Fruit fly (Drosophila melanogaster) whole organism, embryonic: ENCODE results near the gene dj-1beta.

ENCODE experiments used
- Antp ChIP-seq: fragments of 200-800 bp; sonication (Bioruptor generic); optimal IDR thresholded peaks from 3 replicates; lab custom pipeline; 2016; ENCODE audit warnings: missing biosample characterization, missing genetic modification characterization
- Awh ChIP-seq: fragments of 200-800 bp; sonication (Bioruptor generic); IDR thresholded peaks from 2 replicates; pipeline ENCODE4, ENCODE4 v1.3.6; 2022; ENCODE audit warnings: missing biosample characterization, missing genetic modification characterization
- CG10209 ChIP-seq: fragments of 200-800 bp; sonication (Bioruptor generic); optimal IDR thresholded peaks from 3 replicates; lab custom pipeline; 2017; ENCODE audit warnings: missing biosample characterization, mild to moderate bottlenecking, missing genetic modification characterization, missing genetic modification reagents
- CG10654 ChIP-seq: fragments of 200-800 bp; sonication (Bioruptor generic); optimal IDR thresholded peaks from 2 replicates; lab custom pipeline; 2016; ENCODE audit warnings: missing biosample characterization, missing genetic modification characterization
- CG12071 ChIP-seq: fragments of 200-800 bp; sonication (Bioruptor generic); optimal IDR thresholded peaks from 3 replicates; lab custom pipeline; 2018; ENCODE audit warnings: missing biosample characterization, mild to moderate bottlenecking, missing genetic modification characterization
- CG13296 ChIP-seq: fragments of 200-800 bp; sonication (Bioruptor generic); optimal IDR thresholded peaks from 3 replicates; lab custom pipeline; 2018; ENCODE audit warnings: missing biosample characterization, mild to moderate bottlenecking, missing genetic modification characterization
- CG13775 ChIP-seq: fragments of 200-800 bp; sonication (Bioruptor generic); optimal IDR thresholded peaks from 3 replicates; lab custom pipeline; 2017; ENCODE audit warnings: missing biosample characterization, mild to moderate bottlenecking, missing genetic modification characterization
- CG14050 ChIP-seq: fragments of 200-800 bp; sonication (Bioruptor generic); IDR thresholded peaks from 3 replicates; pipeline ENCODE4 v1.3.6; 2022; ENCODE audit warnings: missing biosample characterization, missing genetic modification characterization
- CG17328 ChIP-seq: fragments of 200-800 bp; sonication (Bioruptor generic); IDR thresholded peaks from 2 replicates; pipeline ENCODE4 v1.3.6; 2022; ENCODE audit warnings: missing biosample characterization, missing genetic modification characterization
- CG18599 ChIP-seq: fragments of 200-800 bp; sonication (Bioruptor generic); optimal IDR thresholded peaks from 3 replicates; lab custom pipeline; 2017; ENCODE audit warnings: missing biosample characterization, missing genetic modification characterization, mild to moderate bottlenecking, moderate library complexity, missing genetic modification reagents
- CG18764 ChIP-seq: fragments of 200-800 bp; sonication (Bioruptor generic); optimal IDR thresholded peaks from 3 replicates; lab custom pipeline; 2016; ENCODE audit warnings: missing biosample characterization, missing genetic modification characterization
- CG31441 ChIP-seq: fragments of 200-800 bp; sonication (Bioruptor generic); IDR thresholded peaks from 2 replicates; pipeline ENCODE4 v1.3.6; 2022; ENCODE audit warnings: missing biosample characterization, missing genetic modification characterization
- CG5245 ChIP-seq: fragments of 200-800 bp; sonication (Bioruptor generic); optimal IDR thresholded peaks from 3 replicates; lab custom pipeline; 2016; ENCODE audit warnings: missing biosample characterization, missing genetic modification characterization
- CG6654 ChIP-seq: fragments of 200-800 bp; sonication (Bioruptor generic); optimal IDR thresholded peaks from 2 replicates; lab custom pipeline; 2017; ENCODE audit warnings: missing biosample characterization, mild to moderate bottlenecking, missing genetic modification characterization
- CG6689 ChIP-seq: fragments of 200-800 bp; sonication (Bioruptor generic); IDR thresholded peaks from 2 replicates; pipeline ENCODE4 v1.3.6; 2022; ENCODE audit warnings: missing biosample characterization, missing genetic modification characterization
- CG7372 ChIP-seq: fragments of 200-800 bp; sonication (Bioruptor generic); IDR thresholded peaks from 2 replicates; pipeline ENCODE4 v1.3.6; 2022; ENCODE audit warnings: missing biosample characterization, missing genetic modification characterization
- CG7786 ChIP-seq: fragments of 200-800 bp; sonication (Bioruptor generic); optimal IDR thresholded peaks from 2 replicates; lab custom pipeline; 2016; ENCODE audit warnings: missing biosample characterization, missing genetic modification characterization
- CG7839 ChIP-seq: fragments of 200-800 bp; sonication (Bioruptor generic); optimal IDR thresholded peaks from 3 replicates; lab custom pipeline; 2018; ENCODE audit warnings: missing biosample characterization, mild to moderate bottlenecking, missing genetic modification characterization, moderate library complexity
- CG8765 ChIP-seq: fragments of 200-800 bp; sonication (Bioruptor generic); IDR thresholded peaks from 2 replicates; pipeline ENCODE4 v1.3.6; 2022; ENCODE audit warnings: missing biosample characterization, missing genetic modification characterization
- CG9817 ChIP-seq: fragments of 200-800 bp; sonication (Bioruptor generic); optimal IDR thresholded peaks from 2 replicates; lab custom pipeline; 2018; ENCODE audit warnings: missing biosample characterization, mild to moderate bottlenecking, missing genetic modification characterization, moderate library complexity
- Dip3 ChIP-seq: fragments of 200-800 bp; sonication (Bioruptor generic); optimal IDR thresholded peaks from 3 replicates; lab custom pipeline; 2016; ENCODE audit warnings: missing biosample characterization, missing genetic modification characterization
- ERR ChIP-seq: fragments of 200-800 bp; sonication (Bioruptor generic); optimal IDR thresholded peaks from 2 replicates; lab custom pipeline; 2016; ENCODE audit warnings: missing biosample characterization, missing genetic modification characterization
- HLH4C ChIP-seq: fragments of 200-800 bp; sonication (Bioruptor generic); IDR thresholded peaks from 3 replicates; pipeline ENCODE4 v1.3.6; 2022; ENCODE audit warnings: missing biosample characterization, missing genetic modification characterization; ENCODE audit not compliant: partially characterized antibody
- Hr51 ChIP-seq, 2 experiments: fragments of 200-800 bp; sonication (Bioruptor generic); optimal IDR thresholded peaks; 2 replicates in 1 of 2; 3 replicates in 1 of 2; lab custom pipeline; 2016 to 2018; ENCODE audit warnings: missing biosample characterization in 2 of 2, missing genetic modification characterization in 2 of 2, mild to moderate bottlenecking in 1 of 2, moderate library complexity in 1 of 2
- Lhr ChIP-seq: fragments of 200-800 bp; sonication (Bioruptor generic); optimal IDR thresholded peaks from 3 replicates; lab custom pipeline; 2017; ENCODE audit warnings: mild to moderate bottlenecking, missing biosample characterization, missing genetic modification reagents, missing genetic modification characterization
- Nf-YA ChIP-seq: fragments of 200-800 bp; sonication (Bioruptor generic); IDR thresholded peaks from 2 replicates; pipeline ENCODE4 v1.3.6; 2022; ENCODE audit warnings: missing biosample characterization, missing genetic modification characterization
- Oli ChIP-seq: fragments of 200-800 bp; sonication (Bioruptor generic); optimal IDR thresholded peaks from 2 replicates; lab custom pipeline; 2018; ENCODE audit warnings: missing biosample characterization, mild to moderate bottlenecking, missing genetic modification characterization, moderate library complexity
- Rfx ChIP-seq: fragments of 200-800 bp; sonication (Bioruptor generic); IDR thresholded peaks from 2 replicates; pipeline ENCODE4 v1.3.6; 2022; ENCODE audit warnings: missing biosample characterization, missing genetic modification characterization
- Rx ChIP-seq: fragments of 200-800 bp; sonication (Bioruptor generic); IDR thresholded peaks from 2 replicates; pipeline ENCODE4 v1.3.6; 2022; ENCODE audit warnings: missing biosample characterization, missing genetic modification characterization
- ac ChIP-seq: fragments of 200-800 bp; sonication (Bioruptor generic); optimal IDR thresholded peaks from 3 replicates; lab custom pipeline; 2017; ENCODE audit warnings: missing biosample characterization, mild to moderate bottlenecking, missing genetic modification characterization
- ase ChIP-seq: fragments of 200-800 bp; sonication (Bioruptor generic); IDR thresholded peaks from 3 replicates; pipeline ENCODE4 v1.3.6; 2022; ENCODE audit warnings: missing biosample characterization, missing genetic modification characterization
- az2 ChIP-seq: fragments of 200-800 bp; sonication (Bioruptor generic); optimal IDR thresholded peaks from 3 replicates; lab custom pipeline; 2016; ENCODE audit warnings: missing biosample characterization, missing genetic modification characterization
- chif ChIP-seq, 2 experiments: fragments of 200-800 bp; sonication (Bioruptor generic); optimal IDR thresholded peaks; 3 replicates each; lab custom pipeline; 2016; ENCODE audit warnings: missing biosample characterization in 2 of 2, missing genetic modification characterization in 2 of 2
- danr ChIP-seq: fragments of 200-800 bp; sonication (Bioruptor generic); IDR thresholded peaks from 2 replicates; pipeline ENCODE4 v1.3.6; 2022; ENCODE audit warnings: missing biosample characterization, missing genetic modification characterization
- en ChIP-seq: fragments of 200-800 bp; sonication (Bioruptor generic); optimal IDR thresholded peaks from 2 replicates; lab custom pipeline; 2016; ENCODE audit warnings: missing biosample characterization, missing genetic modification characterization
- esg ChIP-seq: fragments of 200-800 bp; sonication (Bioruptor generic); conservative IDR thresholded peaks from 2 replicates; pipeline ENCODE4 v1.3.6; 2022; ENCODE audit warnings: missing biosample characterization, missing genetic modification characterization
- eve ChIP-seq, 2 experiments: fragments of >200 bp; optimal IDR thresholded peaks; 2 replicates each; lab custom pipeline; 2017; ENCODE audit warnings: missing biosample characterization in 2 of 2, missing genetic modification characterization in 2 of 2
- fd96Cb ChIP-seq: fragments of 200-800 bp; sonication (Bioruptor generic); optimal IDR thresholded peaks from 2 replicates; lab custom pipeline; 2018; ENCODE audit warnings: missing biosample characterization, mild to moderate bottlenecking, missing genetic modification characterization, moderate library complexity
- gce ChIP-seq: fragments of 200-800 bp; sonication (Bioruptor generic); IDR thresholded peaks from 3 replicates; pipeline ENCODE4 v1.3.6; 2022; ENCODE audit warnings: missing biosample characterization, missing genetic modification characterization
- h ChIP-seq: fragments of >200 bp; optimal IDR thresholded peaks from 2 replicates; lab custom pipeline; 2017
- nerfin-1 ChIP-seq: fragments of 200-800 bp; sonication (Bioruptor generic); optimal IDR thresholded peaks from 3 replicates; lab custom pipeline; 2019; ENCODE audit warnings: missing biosample characterization, mild to moderate bottlenecking, missing genetic modification characterization, moderate library complexity
- odd ChIP-seq: fragments of 200-800 bp; sonication (Bioruptor generic); optimal IDR thresholded peaks from 2 replicates; lab custom pipeline; 2017; ENCODE audit warnings: missing biosample characterization, mild to moderate bottlenecking, missing genetic modification characterization
- run ChIP-seq: fragments of 200-800 bp; sonication (Bioruptor generic); optimal IDR thresholded peaks from 3 replicates; lab custom pipeline; 2018; ENCODE audit warnings: missing biosample characterization, mild to moderate bottlenecking, missing genetic modification characterization
- sc ChIP-seq, 3 experiments: fragments of >200 bp in 2 of 3; fragments of 200-800 bp in 1 of 3; sonication (Bioruptor generic) in 1 of 3; optimal IDR thresholded peaks; 2 replicates in 2 of 3; 3 replicates in 1 of 3; lab custom pipeline; 2017; ENCODE audit warnings: mild to moderate bottlenecking in 1 of 3, missing biosample characterization in 1 of 3, missing genetic modification characterization in 1 of 3, missing genetic modification reagents in 1 of 3
- shn ChIP-seq: fragments of 200-800 bp; sonication (Bioruptor generic); optimal IDR thresholded peaks from 3 replicates; lab custom pipeline; 2016; ENCODE audit warnings: missing biosample characterization, missing genetic modification characterization
- sim ChIP-seq: fragments of 200-800 bp; sonication (Bioruptor generic); IDR thresholded peaks from 2 replicates; pipeline ENCODE4 v1.3.6; 2022; ENCODE audit warnings: missing biosample characterization, missing genetic modification characterization
- slou ChIP-seq: fragments of 200-800 bp; sonication (Bioruptor generic); optimal IDR thresholded peaks from 3 replicates; lab custom pipeline; 2016; ENCODE audit warnings: missing biosample characterization, missing genetic modification characterization
- sqz ChIP-seq: fragments of 200-800 bp; sonication (Bioruptor generic); optimal IDR thresholded peaks from 3 replicates; lab custom pipeline; 2018; ENCODE audit warnings: missing biosample characterization, mild to moderate bottlenecking, missing genetic modification characterization
- tap ChIP-seq: fragments of 200-800 bp; optimal IDR thresholded peaks from 3 replicates; lab custom pipeline; 2019; ENCODE audit warnings: missing biosample characterization, mild to moderate bottlenecking, missing genetic modification characterization, moderate library complexity
- yki ChIP-seq: fragments of >200 bp; optimal IDR thresholded peaks from 3 replicates; lab custom pipeline; 2018
- zfh1 ChIP-seq: fragments of 200-800 bp; sonication (Bioruptor generic); IDR thresholded peaks from 3 replicates; pipeline ENCODE4 v1.3.6; 2022; ENCODE audit warnings: missing biosample characterization, missing genetic modification characterization

dj-1beta gene

DNA sequence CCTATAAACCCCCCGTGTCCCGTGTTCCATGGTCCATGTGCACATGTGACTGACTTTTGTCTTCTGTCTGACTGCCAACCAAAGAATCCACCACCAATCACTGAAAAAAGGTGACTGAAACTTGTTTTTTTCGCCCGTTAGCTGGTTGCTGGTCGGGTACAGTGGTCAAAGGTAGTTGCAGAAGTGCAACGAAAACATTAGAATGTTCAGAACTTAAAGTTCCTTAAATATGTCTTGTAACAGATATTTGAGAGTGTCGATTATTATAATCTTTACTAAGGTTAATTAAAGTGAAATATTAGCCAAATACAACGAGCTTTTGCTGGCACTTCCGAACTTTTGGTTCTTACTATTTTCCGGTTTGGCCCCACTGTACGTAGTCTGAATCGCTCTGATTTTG lies 45.8 kb upstream of the dj-1beta start (continued):
- TF ChIP-seq Rx (GFP tag; lab: Robert Waterston, UW) (peak; percentile 34; the same call in 1 of the 2 replicates), CG18764 (GFP tag; lab: Kevin White, UChicago) (no peak), Hr51 (GFP tag; optimal IDR thresholded peaks at IDR 0.05; lab: Kevin White, UChicago) (peak in 1 of 2 experiments; percentile 62), Nf-YA (GFP tag; lab: Robert Waterston, UW) (no peak), CG13775 (GFP tag; lab: Kevin White, UChicago) (peak; percentile 16), slou (GFP tag; lab: Kevin White, UChicago) (no peak), CG7786 (peak; percentile 25), CG10654 (GFP tag; lab: Kevin White, UChicago) (peak; percentile 36), Awh (GFP tag; lab: Robert Waterston, UW) (peak; percentile 22; the same call in 1 of the 2 replicates), h (lab: Kevin White, UChicago) (no peak), CG5245 (GFP tag; lab: Kevin White, UChicago) (peak; percentile 31), sqz (peak; percentile 49), CG31441 (GFP tag; lab: Robert Waterston, UW) (peak; percentile 66), nerfin-1 (tag; lab: Kevin White, UChicago) (peak; percentile 45), CG14050 (GFP tag; lab: Robert Waterston, UW) (no peak), CG10209 (GFP tag; lab: Kevin White, UChicago) (peak; percentile 2), odd (GFP tag; lab: Kevin White, UChicago) (peak; percentile 38), ERR (GFP tag; lab: Kevin White, UChicago) (no peak), CG8765 (GFP tag; lab: Robert Waterston, UW) (peak; percentile 54; the same call in 1 of the 2 replicates), CG12071 (no peak), ac (peak; percentile 21), az2 (GFP tag; lab: Kevin White, UChicago) (peak; percentile 26), yki (lab: Kevin White, UChicago) (no peak), CG7839 (tag; lab: Kevin White, UChicago) (peak; percentile 66), sim (GFP tag; lab: Robert Waterston, UW) (0 out of 2 replicates have a peak, but pooled peaks have one; percentile 21), CG13296 (GFP tag; lab: Kevin White, UChicago) (peak; percentile 10), zfh1 (GFP tag; lab: Robert Waterston, UW) (peak; percentile 62; the same call in 2 of the 3 replicates), CG17328 (GFP tag; lab: Robert Waterston, UW) (peak; percentile 67), Lhr (GFP tag; lab: Kevin White, UChicago) (peak; percentile 14), CG6654 (GFP tag; lab: Kevin White, UChicago) (peak; percentile 20), run (tag; lab: Kevin White, UChicago) (no peak), esg (GFP tag; lab: Robert Waterston, UW) (peak; percentile 39; the same call in 1 of the 2 replicates), CG6689 (GFP tag; lab: Robert Waterston, UW) (peak; percentile 53; the same call in 1 of the 2 replicates), shn (GFP tag; lab: Kevin White, UChicago) (peak; percentile 21), tap (tag; lab: Kevin White, UChicago) (peak; percentile 53), Antp (GFP tag; lab: Kevin White, UChicago) (peak; percentile 25), Rfx (peak; percentile 11; the same call in 1 of the 2 replicates), CG18599 (GFP tag; lab: Kevin White, UChicago) (peak; percentile 69), eve (GFP tag; optimal IDR thresholded peaks at IDR 0.05; lab: Kevin White, UChicago) (peak in 1 of 2 experiments; percentile 70), en (GFP tag; lab: Kevin White, UChicago) (peak; percentile 16), danr (GFP tag; lab: Robert Waterston, UW) (no peak), chif (GFP tag; optimal IDR thresholded peaks at IDR 0.05; lab: Kevin White, UChicago) (peak; percentile 39 to 69), sc (optimal IDR thresholded peaks at IDR 0.05; lab: Kevin White, UChicago) (no peak), sc (GFP tag; optimal IDR thresholded peaks at IDR 0.05; lab: Kevin White, UChicago) (peak; percentile 37), CG9817 (no peak), Dip3 (GFP tag; lab: Kevin White, UChicago) (no peak), fd96Cb (tag; lab: Kevin White, UChicago) (peak; percentile 58), ase (GFP tag; lab: Robert Waterston, UW) (no peak), gce (GFP tag; lab: Robert Waterston, UW) (0 out of 3 replicates have a peak, but pooled peaks have one; percentile 26), HLH4C (no peak), CG7372 (GFP tag; lab: Robert Waterston, UW) (no peak), Oli (tag; lab: Kevin White, UChicago) (peak; percentile 50)
